Worm (Caenorhabditis elegans) whole organism, L3 larva: Measurements from ENCODE around the gene T25D3.4.
A peak's percentile ranks its signal among the peaks of the same experiment; 100 is the strongest.

Experiments
- R02D3.7 ChIP-seq: fragments of 150-350 bp; optimal IDR thresholded peaks from 2 replicates; lab custom pipeline; 2014; ENCODE audit warnings: missing biosample characterization, missing genetic modification characterization
- aly-2 ChIP-seq: fragments of 150-350 bp; optimal IDR thresholded peaks from 2 replicates; lab custom pipeline; 2014; ENCODE audit warnings: missing biosample characterization, missing genetic modification characterization
- ama-1 ChIP-seq: fragments of 150-350 bp; optimal IDR thresholded peaks from 2 replicates; lab custom pipeline; 2018
- ceh-28 ChIP-seq: fragments of 150-350 bp; optimal IDR thresholded peaks from 2 replicates; lab custom pipeline; 2014; ENCODE audit warnings: missing biosample characterization, missing genetic modification reagents, missing genetic modification characterization
- ceh-82 ChIP-seq: fragments of 150-350 bp; optimal IDR thresholded peaks from 2 replicates; lab custom pipeline; 2014; ENCODE audit warnings: missing biosample characterization, missing genetic modification characterization
- ceh-9 ChIP-seq: sonication (generic microtip); optimal IDR thresholded peaks from 2 replicates; lab custom pipeline; 2018; ENCODE audit warnings: missing biosample characterization, missing genetic modification characterization
- daf-12 ChIP-seq: fragments of 150-350 bp; optimal IDR thresholded peaks from 2 replicates; lab custom pipeline; 2014; ENCODE audit warnings: missing biosample characterization, missing genetic modification reagents, missing genetic modification characterization
- egl-5 ChIP-seq: fragments of 150-350 bp; optimal IDR thresholded peaks from 2 replicates; lab custom pipeline; 2017; ENCODE audit warnings: missing biosample characterization, missing genetic modification reagents, missing genetic modification characterization, inconsistent platforms
- elt-2 ChIP-seq: sonication (generic microtip); optimal IDR thresholded peaks from 2 replicates; lab custom pipeline; 2016; ENCODE audit warnings: missing genetic modification reagents, mild to moderate bottlenecking, missing genetic modification characterization, missing compliant biosample characterization
- elt-3 ChIP-seq, 3 experiments: fragments of 150-350 bp in 1 of 3; sonication (generic microtip) in 2 of 3; optimal IDR thresholded peaks; 2 replicates in 2 of 3; 4 replicates in 1 of 3; lab custom pipeline; 2014 to 2017; ENCODE audit warnings: missing biosample characterization in 3 of 3, missing genetic modification characterization in 3 of 3
- eor-1 ChIP-seq, 2 experiments: fragments of 150-350 bp; optimal IDR thresholded peaks; 2 replicates each; lab custom pipeline; 2014 to 2018; ENCODE audit warnings: missing biosample characterization in 2 of 2, missing genetic modification characterization in 2 of 2
- fkh-10 ChIP-seq: sonication (generic microtip); optimal IDR thresholded peaks from 2 replicates; lab custom pipeline; 2017; ENCODE audit warnings: missing biosample characterization, missing genetic modification reagents, missing genetic modification characterization
- fkh-2 ChIP-seq: fragments of 150-350 bp; optimal IDR thresholded peaks from 2 replicates; lab custom pipeline; 2014; ENCODE audit warnings: missing biosample characterization, missing genetic modification reagents, missing genetic modification characterization
- fos-1 ChIP-seq: fragments of 150-350 bp; optimal IDR thresholded peaks from 2 replicates; lab custom pipeline; 2014; ENCODE audit warnings: missing biosample characterization, missing genetic modification characterization
- hmg-11 ChIP-seq: sonication (generic microtip); optimal IDR thresholded peaks from 2 replicates; lab custom pipeline; 2016; ENCODE audit warnings: missing genetic modification characterization, missing compliant biosample characterization
- lin-39 ChIP-seq: fragments of 150-350 bp; optimal IDR thresholded peaks from 2 replicates; lab custom pipeline; 2018; ENCODE audit warnings: missing biosample characterization, missing genetic modification reagents, missing genetic modification characterization
- lsy-12 ChIP-seq: sonication (generic microtip); optimal IDR thresholded peaks from 2 replicates; lab custom pipeline; 2016; ENCODE audit warnings: mild to moderate bottlenecking, missing genetic modification characterization, missing compliant biosample characterization
- mdl-1 ChIP-seq: fragments of 150-350 bp; optimal IDR thresholded peaks from 2 replicates; lab custom pipeline; 2014; ENCODE audit warnings: missing biosample characterization, missing genetic modification characterization
- nfya-1 ChIP-seq: sonication (generic microtip); optimal IDR thresholded peaks from 2 replicates; lab custom pipeline; 2017; ENCODE audit warnings: missing genetic modification characterization, mild to moderate bottlenecking, missing compliant biosample characterization, antibody characterized with exemption, moderate library complexity; ENCODE audit not compliant: insufficient read depth
- nhr-11 ChIP-seq: fragments of 150-350 bp; optimal IDR thresholded peaks from 2 replicates; lab custom pipeline; 2014; ENCODE audit warnings: missing biosample characterization, missing genetic modification characterization
- nhr-23 ChIP-seq: fragments of 150-350 bp; optimal IDR thresholded peaks from 2 replicates; lab custom pipeline; 2014; ENCODE audit warnings: missing biosample characterization, missing genetic modification reagents, missing genetic modification characterization
- nhr-25 ChIP-seq: sonication (generic microtip); optimal IDR thresholded peaks from 2 replicates; lab custom pipeline; 2017; ENCODE audit warnings: missing biosample characterization, missing genetic modification characterization
- nhr-28 ChIP-seq: fragments of 150-350 bp; optimal IDR thresholded peaks from 2 replicates; lab custom pipeline; 2014; ENCODE audit warnings: missing biosample characterization, missing genetic modification characterization
- nhr-43 ChIP-seq: sonication (generic microtip); optimal IDR thresholded peaks from 2 replicates; lab custom pipeline; 2016; ENCODE audit warnings: mild to moderate bottlenecking, missing genetic modification characterization, missing compliant biosample characterization; ENCODE audit not compliant: poor library complexity, severe bottlenecking
- nhr-67 ChIP-seq: fragments of 150-350 bp; optimal IDR thresholded peaks from 2 replicates; lab custom pipeline; 2014; ENCODE audit warnings: missing biosample characterization, missing genetic modification characterization
- nhr-77 ChIP-seq: fragments of 150-350 bp; optimal IDR thresholded peaks from 2 replicates; lab custom pipeline; 2014; ENCODE audit warnings: missing biosample characterization, missing genetic modification characterization
- pha-4 ChIP-seq: fragments of 150-350 bp; optimal IDR thresholded peaks from 2 replicates; lab custom pipeline; 2014; ENCODE audit warnings: missing biosample characterization, missing genetic modification reagents, missing genetic modification characterization
- pqm-1 ChIP-seq: fragments of 150-350 bp; optimal IDR thresholded peaks from 2 replicates; lab custom pipeline; 2017; ENCODE audit warnings: missing biosample characterization, missing genetic modification characterization, inconsistent platforms
- sea-2 ChIP-seq: fragments of 150-350 bp; sonication (generic microtip); optimal IDR thresholded peaks from 4 replicates; lab custom pipeline; 2014; ENCODE audit warnings: missing biosample characterization, missing genetic modification reagents, missing genetic modification characterization
- skn-1 ChIP-seq: fragments of 150-350 bp; optimal IDR thresholded peaks from 2 replicates; lab custom pipeline; 2014; ENCODE audit warnings: missing biosample characterization, missing genetic modification characterization
- snpc-4 ChIP-seq: fragments of 150-350 bp; optimal IDR thresholded peaks from 2 replicates; lab custom pipeline; 2014; ENCODE audit warnings: missing biosample characterization, missing genetic modification characterization
- tbx-2 ChIP-seq: sonication (generic microtip); optimal IDR thresholded peaks from 2 replicates; lab custom pipeline; 2016; ENCODE audit warnings: mild to moderate bottlenecking, missing genetic modification characterization, missing compliant biosample characterization
- zag-1 ChIP-seq: fragments of 150-350 bp; optimal IDR thresholded peaks from 2 replicates; lab custom pipeline; 2014; ENCODE audit warnings: missing biosample characterization, missing genetic modification characterization
- ztf-11 ChIP-seq: fragments of 150-350 bp; optimal IDR thresholded peaks from 2 replicates; lab custom pipeline; 2014; ENCODE audit warnings: missing biosample characterization, missing genetic modification characterization
- ztf-4 ChIP-seq: fragments of 150-350 bp; optimal IDR thresholded peaks from 2 replicates; lab custom pipeline; 2014; ENCODE audit warnings: missing biosample characterization, missing genetic modification characterization

T25D3.4 gene

ce11 chrII:155904-156303 lies 8.9 kb downstream of the T25D3.4 start, which contains the start of gene mrpl-28 (continued):
- peak; percentile 99 for TF ChIP-seq pha-4 (tag; lab: Kevin White, UChicago)
- TF ChIP-seq ztf-11, result no peak
- TF ChIP-seq nhr-25 (tag; lab: Kevin White, UChicago), result peak; percentile 89
- TF ChIP-seq nhr-43 (tag; lab: Kevin White, UChicago), result peak; percentile 85
- TF ChIP-seq ceh-82 (tag; lab: Kevin White, UChicago), result peak; percentile 92
- TF ChIP-seq zag-1 (tag; lab: Kevin White, UChicago), result peak; percentile 16
- peak; percentile 38 for TF ChIP-seq pqm-1
- peak; percentile 14 for TF ChIP-seq skn-1 (tag; lab: Kevin White, UChicago)
- TF ChIP-seq mdl-1 (tag; lab: Kevin White, UChicago), result no peak
- TF ChIP-seq R02D3.7 (tag; lab: Kevin White, UChicago), result peak; percentile 84
- no peak for TF ChIP-seq nhr-67 (tag; lab: Kevin White, UChicago)

ce11 chrII:156999-157499 lies 10.0 kb downstream of the T25D3.4 start:
- TF ChIP-seq elt-2 (tag; lab: Kevin White, UChicago) (peak; percentile 19), ztf-11 (no peak), pqm-1 (peak; percentile 16)

ce11 chrII:158004-158731 lies 11.1 kb downstream of the T25D3.4 start:
- TF ChIP-seq ztf-4 (tag; lab: Kevin White, UChicago) (no peak), lsy-12 (tag; lab: Kevin White, UChicago) (no peak), nhr-23 (tag; lab: Kevin White, UChicago) (peak; percentile 86)

ce11 chrII:159294-159922 lies 12.4 kb downstream of the T25D3.4 start:
- TF ChIP-seq nhr-25 (tag; lab: Kevin White, UChicago) (peak; percentile 58), daf-12 (tag; lab: Kevin White, UChicago) (no peak), nhr-23 (tag; lab: Kevin White, UChicago) (peak; percentile 53), ceh-28 (tag; lab: Kevin White, UChicago) (peak; percentile 79), pha-4 (tag; lab: Kevin White, UChicago) (peak; percentile 48), pqm-1 (peak; percentile 60), skn-1 (tag; lab: Kevin White, UChicago) (no peak), hmg-11 (peak; percentile 3), elt-2 (tag; lab: Kevin White, UChicago) (peak; percentile 54), nfya-1 (tag; lab: Kevin White, UChicago) (peak; percentile 49)

DNA sequence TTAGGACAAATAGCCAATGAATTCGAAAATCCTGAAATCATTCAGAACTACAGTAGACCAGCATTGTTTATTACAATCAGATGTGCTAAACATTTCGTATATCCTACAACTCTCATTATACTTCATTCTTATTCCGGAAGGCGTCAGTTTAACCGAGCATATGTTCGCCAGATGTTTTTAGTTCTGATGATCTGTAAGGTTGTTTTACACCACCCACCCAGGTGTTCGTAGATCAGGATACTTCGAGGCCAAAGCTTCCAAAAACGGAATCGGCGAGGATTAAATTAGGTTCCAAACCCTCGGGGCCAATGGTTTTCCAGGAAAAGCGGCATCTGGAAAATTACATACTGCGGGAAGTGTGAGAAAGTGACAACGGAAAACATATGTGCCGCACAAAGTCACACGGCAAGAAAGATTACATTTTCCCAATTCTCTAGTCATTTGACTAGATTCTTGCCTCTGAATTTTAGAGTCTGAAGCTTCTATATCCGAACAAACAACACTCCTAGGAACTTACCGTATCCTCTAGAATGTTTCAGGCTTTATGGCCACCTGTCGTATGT lies 13.6 kb downstream of the T25D3.4 start:
- TF ChIP-seq ama-1 (lab: Kevin White, UChicago) (no peak), egl-5 (tag; lab: Kevin White, UChicago) (no peak), nhr-11 (tag; lab: Kevin White, UChicago) (peak; percentile 54)

- TF ChIP-seq egl-5 (tag; lab: Kevin White, UChicago) (no peak), nhr-11 (tag; lab: Kevin White, UChicago) (peak; percentile 3), nhr-77 (tag; lab: Kevin White, UChicago) (no peak)
These were observed 14.2 kb downstream of the T25D3.4 start for ce11 chrII:161275-161674.

DNA sequence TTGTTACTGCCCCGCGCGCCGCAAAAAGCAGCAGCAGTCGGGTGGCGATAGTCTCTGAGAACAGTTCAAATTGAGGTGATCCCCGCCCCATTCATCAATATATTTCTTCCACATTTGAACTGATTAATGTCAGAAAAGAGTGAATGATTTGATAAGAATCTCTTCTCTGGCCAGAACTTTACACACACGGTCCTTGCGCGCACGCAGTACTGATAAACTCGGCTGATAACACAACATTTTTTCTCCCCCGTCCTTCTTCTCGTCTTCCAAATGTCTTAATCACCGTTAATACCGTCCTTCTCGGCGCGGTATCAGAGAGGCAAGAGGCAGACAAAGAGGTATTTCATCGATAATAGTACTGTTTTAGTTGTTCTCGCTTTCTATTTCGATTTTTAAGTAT lies 15.1 kb downstream of the T25D3.4 start, which contains the start of gene etr-1:
Gene etr-1 (plus strand): TSS at position 193 of the 400 bp plus-strand sequence.
- TF ChIP-seq fkh-2 (tag; lab: Kevin White, UChicago) (no peak), nhr-43 (tag; lab: Kevin White, UChicago) (no peak), aly-2 (no peak), nhr-67 (tag; lab: Kevin White, UChicago) (no peak), nhr-23 (tag; lab: Kevin White, UChicago) (peak; percentile 62), zag-1 (tag; lab: Kevin White, UChicago) (no peak), ceh-28 (tag; lab: Kevin White, UChicago) (peak; percentile 41), ztf-11 (no peak), R02D3.7 (tag; lab: Kevin White, UChicago) (peak; percentile 1), fkh-10 (GFP tag; lab: Kevin White, UChicago) (no peak), nhr-28 (no peak), eor-1 (tag; optimal IDR thresholded peaks at IDR 0.05; lab: Kevin White, UChicago) (no peak), lin-39 (tag; lab: Kevin White, UChicago) (no peak), fos-1 (tag; lab: Kevin White, UChicago) (no peak), ceh-82 (tag; lab: Kevin White, UChicago) (no peak), pha-4 (tag; lab: Kevin White, UChicago) (peak; percentile 2), sea-2 (GFP tag; lab: Kevin White, UChicago) (no peak), skn-1 (tag; lab: Kevin White, UChicago) (no peak), ceh-9 (tag; lab: Kevin White, UChicago) (no peak), tbx-2 (tag; lab: Kevin White, UChicago) (no peak), snpc-4 (tag; lab: Kevin White, UChicago) (no peak), pqm-1 (peak; percentile 96), elt-3 (tag; optimal IDR thresholded peaks at IDR 0.05; lab: Kevin White, UChicago) (peak in 2 of 3 experiments; percentile 27 to 94)
